Fruit fly (Drosophila melanogaster) whole organism, embryonic: Measurements from ENCODE around the gene Mbs.

Experiments used
- Aef1 ChIP-seq: fragments of 200-800 bp; sonication (Bioruptor generic); IDR thresholded peaks from 3 replicates; pipeline ENCODE4 v1.3.6; 2022; ENCODE audit warnings: missing biosample characterization, missing genetic modification characterization
- Bteb2 ChIP-seq: fragments of 200-800 bp; sonication (Bioruptor generic); optimal IDR thresholded peaks from 2 replicates; lab custom pipeline; 2016; ENCODE audit warnings: missing biosample characterization, missing genetic modification characterization
- CG10366 ChIP-seq: fragments of 200-800 bp; sonication (Bioruptor generic); IDR thresholded peaks from 2 replicates; pipeline ENCODE4 v1.3.6; 2022; ENCODE audit warnings: missing biosample characterization, missing genetic modification characterization
- CG10979 ChIP-seq: fragments of 200-800 bp; sonication (Bioruptor generic); optimal IDR thresholded peaks from 2 replicates; lab custom pipeline; 2018; ENCODE audit warnings: missing biosample characterization, mild to moderate bottlenecking, missing genetic modification characterization, moderate library complexity
- CG11093 ChIP-seq: fragments of 200-800 bp; sonication (Bioruptor generic); IDR thresholded peaks from 3 replicates; pipeline ENCODE4 v1.3.6; 2022; ENCODE audit warnings: missing biosample characterization, missing genetic modification characterization
- CG11398 ChIP-seq: fragments of 200-800 bp; sonication (Bioruptor generic); optimal IDR thresholded peaks from 2 replicates; lab custom pipeline; 2016; ENCODE audit warnings: missing biosample characterization, missing genetic modification characterization
- CG13894 ChIP-seq: fragments of 200-800 bp; sonication (Bioruptor generic); optimal IDR thresholded peaks from 3 replicates; lab custom pipeline; 2018; ENCODE audit warnings: missing biosample characterization, mild to moderate bottlenecking, missing genetic modification characterization, moderate library complexity
- CG14050 ChIP-seq: fragments of 200-800 bp; sonication (Bioruptor generic); IDR thresholded peaks from 3 replicates; pipeline ENCODE4 v1.3.6; 2022; ENCODE audit warnings: missing biosample characterization, missing genetic modification characterization
- CG15269 ChIP-seq: fragments of 200-800 bp; sonication (Bioruptor generic); optimal IDR thresholded peaks from 2 replicates; lab custom pipeline; 2018; ENCODE audit warnings: missing biosample characterization, mild to moderate bottlenecking, missing genetic modification characterization, moderate library complexity
- CG1832 ChIP-seq: fragments of 200-800 bp; sonication (Bioruptor generic); optimal IDR thresholded peaks from 2 replicates; lab custom pipeline; 2017; ENCODE audit warnings: missing biosample characterization, mild to moderate bottlenecking, missing genetic modification characterization, inconsistent platforms
- CG32767 ChIP-seq: fragments of 200-800 bp; sonication (Bioruptor generic); IDR thresholded peaks from 2 replicates; pipeline ENCODE4 v1.3.6; 2022; ENCODE audit warnings: missing biosample characterization, missing genetic modification characterization
- CG3726 ChIP-seq: fragments of 200-800 bp; sonication (Bioruptor generic); IDR thresholded peaks from 3 replicates; pipeline ENCODE4, ENCODE4 v1.3.6; 2022; ENCODE audit warnings: missing biosample characterization, missing genetic modification characterization
- CG4282 ChIP-seq: fragments of 200-800 bp; sonication (Bioruptor generic); optimal IDR thresholded peaks from 2 replicates; lab custom pipeline; 2016; ENCODE audit warnings: missing biosample characterization, missing genetic modification characterization
- CG43689 ChIP-seq: fragments of 200-800 bp; sonication (Bioruptor generic); IDR thresholded peaks from 2 replicates; pipeline ENCODE4 v1.3.6; 2022; ENCODE audit warnings: missing biosample characterization, missing genetic modification characterization
- CG4424 ChIP-seq: fragments of 200-800 bp; sonication (Bioruptor generic); optimal IDR thresholded peaks from 3 replicates; lab custom pipeline; 2016; ENCODE audit warnings: missing biosample characterization, missing genetic modification characterization
- CG5245 ChIP-seq: fragments of 200-800 bp; sonication (Bioruptor generic); optimal IDR thresholded peaks from 3 replicates; lab custom pipeline; 2016; ENCODE audit warnings: missing biosample characterization, missing genetic modification characterization
- CG8290 ChIP-seq, 3 experiments: fragments of 200-800 bp; sonication (Bioruptor generic); optimal IDR thresholded peaks; 2 replicates each; lab custom pipeline; 2016 to 2019; ENCODE audit warnings: missing biosample characterization in 3 of 3, missing genetic modification characterization in 3 of 3, mild to moderate bottlenecking in 2 of 3, moderate library complexity in 1 of 3
- CG8388 ChIP-seq: fragments of 200-800 bp; sonication (Bioruptor generic); optimal IDR thresholded peaks from 2 replicates; lab custom pipeline; 2019; ENCODE audit warnings: missing biosample characterization, mild to moderate bottlenecking, missing genetic modification characterization, moderate library complexity
- CG9215 ChIP-seq: fragments of 200-800 bp; sonication (Bioruptor generic); IDR thresholded peaks from 2 replicates; pipeline ENCODE4 v1.3.6; 2022; ENCODE audit warnings: missing biosample characterization, missing genetic modification characterization
- CG9727 ChIP-seq: fragments of 200-800 bp; sonication (Bioruptor generic); optimal IDR thresholded peaks from 3 replicates; lab custom pipeline; 2017; ENCODE audit warnings: missing biosample characterization, mild to moderate bottlenecking, missing genetic modification characterization
- Hr3 ChIP-seq: fragments of 200-800 bp; sonication (Bioruptor generic); optimal IDR thresholded peaks from 3 replicates; lab custom pipeline; 2016; ENCODE audit warnings: missing biosample characterization, missing genetic modification characterization
- MBD-R2 ChIP-seq: fragments of 200-800 bp; sonication (Bioruptor generic); IDR thresholded peaks from 2 replicates; pipeline ENCODE4 v1.3.6; 2022; ENCODE audit warnings: missing biosample characterization, missing genetic modification characterization
- Med ChIP-seq: fragments of 200-800 bp; sonication (Bioruptor generic); peaks from one replicate; lab custom pipeline; 2016; ENCODE audit warnings: missing biosample characterization, missing genetic modification characterization, mild to moderate bottlenecking, inconsistent platforms, moderate library complexity
- Mes4 ChIP-seq: fragments of 200-800 bp; sonication (Bioruptor generic); optimal IDR thresholded peaks from 2 replicates; lab custom pipeline; 2016; ENCODE audit warnings: missing biosample characterization, missing genetic modification characterization
- NC2α ChIP-seq: fragments of 200-800 bp; sonication (Bioruptor generic); optimal IDR thresholded peaks from 2 replicates; lab custom pipeline; 2016; ENCODE audit warnings: missing biosample characterization, missing genetic modification characterization
- Nf-YB ChIP-seq: fragments of 200-800 bp; sonication (Bioruptor generic); optimal IDR thresholded peaks from 3 replicates; lab custom pipeline; 2019; ENCODE audit warnings: missing biosample characterization, mild to moderate bottlenecking, missing genetic modification characterization, moderate library complexity
- NfI ChIP-seq: fragments of 200-800 bp; sonication (Bioruptor generic); optimal IDR thresholded peaks from 3 replicates; lab custom pipeline; 2018; ENCODE audit warnings: missing biosample characterization, mild to moderate bottlenecking, missing genetic modification characterization, moderate library complexity
- Ptx1 ChIP-seq: fragments of 200-800 bp; sonication (Bioruptor generic); IDR thresholded peaks from 2 replicates; pipeline ENCODE4 v1.3.6; 2022; ENCODE audit warnings: missing biosample characterization, missing genetic modification characterization
- Ravus ChIP-seq: fragments of 200-800 bp; sonication (Bioruptor generic); IDR thresholded peaks from 2 replicates; pipeline ENCODE4 v1.3.6; 2022; ENCODE audit warnings: missing biosample characterization, missing genetic modification characterization
- al ChIP-seq: fragments of 200-800 bp; sonication (Bioruptor generic); IDR thresholded peaks from 2 replicates; pipeline ENCODE4 v1.3.6; 2022; ENCODE audit warnings: missing biosample characterization, missing genetic modification characterization
- dimm ChIP-seq: fragments of 200-800 bp; sonication (Bioruptor generic); IDR thresholded peaks from 2 replicates; pipeline ENCODE4 v1.3.6; 2022; ENCODE audit warnings: missing biosample characterization, missing genetic modification characterization
- dpn ChIP-seq, 2 experiments: fragments of 200-800 bp; sonication (Bioruptor generic); optimal IDR thresholded peaks; 3 replicates each; lab custom pipeline; 2016; ENCODE audit warnings: missing biosample characterization in 2 of 2, missing genetic modification characterization in 2 of 2
- ems ChIP-seq: fragments of 200-800 bp; sonication (Bioruptor generic); optimal IDR thresholded peaks from 3 replicates; lab custom pipeline; 2016; ENCODE audit warnings: missing biosample characterization, missing genetic modification characterization
- fd64A ChIP-seq: fragments of 200-800 bp; sonication (Bioruptor generic); optimal IDR thresholded peaks from 3 replicates; lab custom pipeline; 2018; ENCODE audit warnings: missing biosample characterization, mild to moderate bottlenecking, missing genetic modification characterization
- fu2 ChIP-seq: fragments of 200-800 bp; sonication (Bioruptor generic); optimal IDR thresholded peaks from 2 replicates; lab custom pipeline; 2016; ENCODE audit warnings: missing biosample characterization, missing genetic modification characterization
- gsb ChIP-seq: fragments of 200-800 bp; sonication (Bioruptor generic); IDR thresholded peaks from 2 replicates; pipeline ENCODE4 v1.3.6; 2022; ENCODE audit warnings: missing biosample characterization, missing genetic modification characterization
- ham ChIP-seq: fragments of 200-800 bp; sonication (Bioruptor generic); IDR thresholded peaks from 2 replicates; pipeline ENCODE4 v1.3.6; 2022; ENCODE audit warnings: missing biosample characterization, missing genetic modification characterization
- her ChIP-seq: fragments of 200-800 bp; sonication (Bioruptor generic); optimal IDR thresholded peaks from 2 replicates; lab custom pipeline; 2016; ENCODE audit warnings: missing biosample characterization, missing genetic modification characterization
- kah ChIP-seq: fragments of 200-800 bp; sonication (Bioruptor generic); optimal IDR thresholded peaks from 2 replicates; lab custom pipeline; 2018; ENCODE audit warnings: missing biosample characterization, mild to moderate bottlenecking, missing genetic modification characterization
- lbe ChIP-seq: fragments of 200-800 bp; sonication (Bioruptor generic); optimal IDR thresholded peaks from 2 replicates; lab custom pipeline; 2016; ENCODE audit warnings: missing biosample characterization, mild to moderate bottlenecking, missing genetic modification characterization
- luna ChIP-seq: fragments of 200-800 bp; sonication (Bioruptor generic); optimal IDR thresholded peaks from 2 replicates; lab custom pipeline; 2016; ENCODE audit warnings: missing biosample characterization, missing genetic modification characterization
- nmo ChIP-seq: fragments of 200-800 bp; sonication (Bioruptor generic); optimal IDR thresholded peaks from 2 replicates; lab custom pipeline; 2018; ENCODE audit warnings: missing biosample characterization, mild to moderate bottlenecking, missing genetic modification characterization, moderate library complexity
- odd ChIP-seq: fragments of 200-800 bp; sonication (Bioruptor generic); optimal IDR thresholded peaks from 2 replicates; lab custom pipeline; 2017; ENCODE audit warnings: missing biosample characterization, mild to moderate bottlenecking, missing genetic modification characterization
- pfk ChIP-seq: fragments of 200-800 bp; sonication (Bioruptor generic); optimal IDR thresholded peaks from 2 replicates; lab custom pipeline; 2018; ENCODE audit warnings: missing biosample characterization, mild to moderate bottlenecking, missing genetic modification characterization, moderate library complexity
- phol ChIP-seq: fragments of 200-800 bp; sonication (Bioruptor generic); optimal IDR thresholded peaks from 3 replicates; lab custom pipeline; 2018; ENCODE audit warnings: missing biosample characterization, mild to moderate bottlenecking, missing genetic modification characterization, moderate library complexity
- sisA ChIP-seq: fragments of 200-800 bp; sonication (Bioruptor generic); IDR thresholded peaks from 2 replicates; pipeline ENCODE4 v1.3.6; 2022; ENCODE audit warnings: missing biosample characterization, missing genetic modification characterization
- stc ChIP-seq: fragments of 200-800 bp; sonication (Bioruptor generic); IDR thresholded peaks from 2 replicates; pipeline ENCODE4 v1.3.6; 2022; ENCODE audit warnings: missing biosample characterization, missing genetic modification characterization
- tap ChIP-seq: fragments of 200-800 bp; optimal IDR thresholded peaks from 3 replicates; lab custom pipeline; 2019; ENCODE audit warnings: missing biosample characterization, mild to moderate bottlenecking, missing genetic modification characterization, moderate library complexity
- tna ChIP-seq: fragments of 200-800 bp; sonication (Bioruptor generic); IDR thresholded peaks from 2 replicates; pipeline ENCODE4 v1.3.6; 2022; ENCODE audit warnings: missing biosample characterization, missing genetic modification characterization; ENCODE audit not compliant: partially characterized antibody
- trem ChIP-seq: fragments of 200-800 bp; optimal IDR thresholded peaks from 3 replicates; lab custom pipeline; 2019; ENCODE audit warnings: missing biosample characterization, mild to moderate bottlenecking, missing genetic modification characterization, moderate library complexity
- zfh1 ChIP-seq: fragments of 200-800 bp; sonication (Bioruptor generic); IDR thresholded peaks from 3 replicates; pipeline ENCODE4 v1.3.6; 2022; ENCODE audit warnings: missing biosample characterization, missing genetic modification characterization

The Mbs gene

dm6 chr3L:16087323-16087816 is 35.6 kb downstream of the Mbs start, which contains the start of gene Tasp1 (continued):
- TF ChIP-seq fd64A (no peak), CG10366 (GFP tag; lab: Robert Waterston, UW) (peak; percentile 38; the same call in 1 of the 2 replicates), CG14050 (GFP tag; lab: Robert Waterston, UW) (peak; percentile 41; the same call in 1 of the 3 replicates), Mes4 (no peak), Med (GFP tag; lab: Kevin White, UChicago) (peak; percentile 77), CG8388 (GFP tag; lab: Kevin White, UChicago) (peak; percentile 67), zfh1 (GFP tag; lab: Robert Waterston, UW) (peak; percentile 73; the same call in 2 of the 3 replicates), MBD-R2 (GFP tag; lab: Robert Waterston, UW) (peak; percentile 96), CG8290 (GFP tag; optimal IDR thresholded peaks at IDR 0.05; lab: Kevin White, UChicago) (no peak), CG8290 (tag; optimal IDR thresholded peaks at IDR 0.05; lab: Kevin White, UChicago) (peak in 1 of 2 experiments; percentile 54), CG11398 (GFP tag; lab: Kevin White, UChicago) (no peak), odd (no peak), dpn (GFP tag; optimal IDR thresholded peaks at IDR 0.05; lab: Kevin White, UChicago) (peak in 1 of 2 experiments; percentile 55), gsb (GFP tag; lab: Robert Waterston, UW) (no peak), NC2α (GFP tag; lab: Kevin White, UChicago) (no peak), Aef1 (GFP tag; lab: Robert Waterston, UW) (peak; percentile 60), al (GFP tag; lab: Robert Waterston, UW) (peak; percentile 52; the same call in 1 of the 2 replicates), CG9727 (peak; percentile 66), fu2 (GFP tag; lab: Kevin White, UChicago) (no peak), CG43689 (GFP tag; lab: Robert Waterston, UW) (no peak), stc (peak; percentile 67), Bteb2 (no peak), sisA (no peak), NfI (GFP tag; lab: Kevin White, UChicago) (peak; percentile 45), ems (GFP tag; lab: Kevin White, UChicago) (peak; percentile 1), CG5245 (GFP tag; lab: Kevin White, UChicago) (peak; percentile 12), CG10979 (tag; lab: Kevin White, UChicago) (peak; percentile 71), ham (GFP tag; lab: Robert Waterston, UW) (no peak), dimm (GFP tag; lab: Robert Waterston, UW) (no peak), Nf-YB (peak; percentile 25), Hr3 (GFP tag; lab: Kevin White, UChicago) (peak; percentile 49), CG11093 (GFP tag; lab: Robert Waterston, UW) (no peak), CG4282 (no peak), kah (GFP tag; lab: Kevin White, UChicago) (peak; percentile 40), CG13894 (tag; lab: Kevin White, UChicago) (no peak), Ptx1 (GFP tag; lab: Robert Waterston, UW) (no peak; the same call in 1 of the 2 replicates), pfk (GFP tag; lab: Kevin White, UChicago) (no peak), trem (tag; lab: Kevin White, UChicago) (peak; percentile 63), CG4424 (peak; percentile 62), phol (tag; lab: Kevin White, UChicago) (peak; percentile 77), CG9215 (GFP tag; lab: Robert Waterston, UW) (no peak), luna (no peak), CG15269 (no peak), her (GFP tag; lab: Kevin White, UChicago) (no peak), tap (peak; percentile 53), Ravus (GFP tag; lab: Robert Waterston, UW) (no peak), CG3726 (GFP tag; lab: Robert Waterston, UW) (no peak), CG1832 (no peak), tna (GFP tag; lab: Robert Waterston, UW) (no peak), lbe (GFP tag; lab: Kevin White, UChicago) (no peak), CG32767 (GFP tag; lab: Robert Waterston, UW) (peak; percentile 52; the same call in 1 of the 2 replicates), nmo (GFP tag; lab: Kevin White, UChicago) (peak; percentile 81)
